Fruit fly (Drosophila melanogaster) whole organism: Measurements from ENCODE around the gene CG4611.

Source experiments
- CG8478 ChIP-seq: fragments of >200 bp; optimal IDR thresholded peaks from 2 replicates; lab custom pipeline; 2018; ENCODE audit warnings: inconsistent platforms
- EcR ChIP-seq, 2 experiments: fragments of >200 bp; optimal IDR thresholded peaks; 2 replicates each; lab custom pipeline; 2017; ENCODE audit warnings: missing biosample characterization in 2 of 2, missing genetic modification characterization in 2 of 2, missing genetic modification reagents in 2 of 2
- pan ChIP-seq: fragments of >200 bp; optimal IDR thresholded peaks from 2 replicates; lab custom pipeline; 2017
- psq ChIP-seq: fragments of >200 bp; optimal IDR thresholded peaks from 2 replicates; lab custom pipeline; 2017
- usp ChIP-seq: fragments of >200 bp; optimal IDR thresholded peaks from 2 replicates; lab custom pipeline; 2017; ENCODE audit warnings: missing biosample characterization, missing genetic modification characterization, mixed read lengths

dm6 chr3L:5139312-5139711 is 3.1 kb downstream of the CG4611 start, which contains the start of the genes Tcs5 and CHMP2B:
- TF ChIP-seq psq (lab: Kevin White, UChicago): no peak
- no peak for TF ChIP-seq usp (GFP tag; lab: Kevin White, UChicago)
- no peak for TF ChIP-seq pan (lab: Kevin White, UChicago)
- TF ChIP-seq EcR (GFP tag; optimal IDR thresholded peaks at IDR 0.05; lab: Kevin White, UChicago): no peak
- no peak for TF ChIP-seq CG8478 (lab: Kevin White, UChicago)
